Worm (Caenorhabditis elegans) whole organism, L3 larva: ENCODE results near the gene srp-8.

Source experiments
- ZK546.5 ChIP-seq: sonication (generic microtip); optimal IDR thresholded peaks from 2 replicates; lab custom pipeline; 2017; ENCODE audit warnings: missing biosample characterization, missing genetic modification characterization
- aly-2 ChIP-seq: fragments of 150-350 bp; optimal IDR thresholded peaks from 2 replicates; lab custom pipeline; 2014; ENCODE audit warnings: missing biosample characterization, missing genetic modification characterization
- ama-1 ChIP-seq: fragments of 150-350 bp; optimal IDR thresholded peaks from 2 replicates; lab custom pipeline; 2018
- ceh-16 ChIP-seq: sonication (generic microtip); optimal IDR thresholded peaks from 2 replicates; lab custom pipeline; 2017; ENCODE audit warnings: missing biosample characterization, missing genetic modification characterization
- ceh-28 ChIP-seq: fragments of 150-350 bp; optimal IDR thresholded peaks from 2 replicates; lab custom pipeline; 2014; ENCODE audit warnings: missing biosample characterization, missing genetic modification reagents, missing genetic modification characterization
- ceh-82 ChIP-seq: fragments of 150-350 bp; optimal IDR thresholded peaks from 2 replicates; lab custom pipeline; 2014; ENCODE audit warnings: missing biosample characterization, missing genetic modification characterization
- daf-12 ChIP-seq: fragments of 150-350 bp; optimal IDR thresholded peaks from 2 replicates; lab custom pipeline; 2014; ENCODE audit warnings: missing biosample characterization, missing genetic modification reagents, missing genetic modification characterization
- egl-27 ChIP-seq: sonication (generic microtip); optimal IDR thresholded peaks from 4 replicates; lab custom pipeline; 2017; ENCODE audit warnings: missing biosample characterization, missing genetic modification reagents, missing genetic modification characterization
- egl-5 ChIP-seq: fragments of 150-350 bp; optimal IDR thresholded peaks from 2 replicates; lab custom pipeline; 2017; ENCODE audit warnings: missing biosample characterization, missing genetic modification reagents, missing genetic modification characterization, inconsistent platforms
- elt-1 ChIP-seq: fragments of 150-350 bp; optimal IDR thresholded peaks from 2 replicates; lab custom pipeline; 2014; ENCODE audit warnings: missing biosample characterization, missing genetic modification characterization
- elt-2 ChIP-seq: sonication (generic microtip); optimal IDR thresholded peaks from 2 replicates; lab custom pipeline; 2016; ENCODE audit warnings: missing genetic modification reagents, mild to moderate bottlenecking, missing genetic modification characterization, missing compliant biosample characterization
- elt-3 ChIP-seq, 3 experiments: fragments of 150-350 bp in 1 of 3; sonication (generic microtip) in 2 of 3; optimal IDR thresholded peaks; 2 replicates in 2 of 3; 4 replicates in 1 of 3; lab custom pipeline; 2014 to 2017; ENCODE audit warnings: missing biosample characterization in 3 of 3, missing genetic modification characterization in 3 of 3
- eor-1 ChIP-seq, 2 experiments: fragments of 150-350 bp; optimal IDR thresholded peaks; 2 replicates each; lab custom pipeline; 2014 to 2018; ENCODE audit warnings: missing biosample characterization in 2 of 2, missing genetic modification characterization in 2 of 2
- fkh-10 ChIP-seq: sonication (generic microtip); optimal IDR thresholded peaks from 2 replicates; lab custom pipeline; 2017; ENCODE audit warnings: missing biosample characterization, missing genetic modification reagents, missing genetic modification characterization
- fkh-2 ChIP-seq: fragments of 150-350 bp; optimal IDR thresholded peaks from 2 replicates; lab custom pipeline; 2014; ENCODE audit warnings: missing biosample characterization, missing genetic modification reagents, missing genetic modification characterization
- fos-1 ChIP-seq: fragments of 150-350 bp; optimal IDR thresholded peaks from 2 replicates; lab custom pipeline; 2014; ENCODE audit warnings: missing biosample characterization, missing genetic modification characterization
- hmg-11 ChIP-seq: sonication (generic microtip); optimal IDR thresholded peaks from 2 replicates; lab custom pipeline; 2016; ENCODE audit warnings: missing genetic modification characterization, missing compliant biosample characterization
- jun-1 ChIP-seq: fragments of 150-350 bp; optimal IDR thresholded peaks from 2 replicates; lab custom pipeline; 2014; ENCODE audit warnings: missing biosample characterization, missing genetic modification reagents, missing genetic modification characterization
- lin-15B ChIP-seq: fragments of 150-350 bp; optimal IDR thresholded peaks from 2 replicates; lab custom pipeline; 2014; ENCODE audit warnings: missing biosample characterization, missing genetic modification characterization
- lin-39 ChIP-seq: fragments of 150-350 bp; optimal IDR thresholded peaks from 2 replicates; lab custom pipeline; 2018; ENCODE audit warnings: missing biosample characterization, missing genetic modification reagents, missing genetic modification characterization
- lsy-12 ChIP-seq: sonication (generic microtip); optimal IDR thresholded peaks from 2 replicates; lab custom pipeline; 2016; ENCODE audit warnings: mild to moderate bottlenecking, missing genetic modification characterization, missing compliant biosample characterization
- mml-1 ChIP-seq: fragments of 150-350 bp; sonication (generic microtip); optimal IDR thresholded peaks from 3 replicates; lab custom pipeline; 2014; ENCODE audit warnings: missing biosample characterization, missing genetic modification characterization
- nhr-11 ChIP-seq: fragments of 150-350 bp; optimal IDR thresholded peaks from 2 replicates; lab custom pipeline; 2014; ENCODE audit warnings: missing biosample characterization, missing genetic modification characterization
- nhr-23 ChIP-seq: fragments of 150-350 bp; optimal IDR thresholded peaks from 2 replicates; lab custom pipeline; 2014; ENCODE audit warnings: missing biosample characterization, missing genetic modification reagents, missing genetic modification characterization
- nhr-237 ChIP-seq: fragments of 150-350 bp; optimal IDR thresholded peaks from 2 replicates; lab custom pipeline; 2014; ENCODE audit warnings: missing biosample characterization, missing genetic modification characterization
- nhr-25 ChIP-seq: sonication (generic microtip); optimal IDR thresholded peaks from 2 replicates; lab custom pipeline; 2017; ENCODE audit warnings: missing biosample characterization, missing genetic modification characterization
- nhr-28 ChIP-seq: fragments of 150-350 bp; optimal IDR thresholded peaks from 2 replicates; lab custom pipeline; 2014; ENCODE audit warnings: missing biosample characterization, missing genetic modification characterization
- nhr-43 ChIP-seq: sonication (generic microtip); optimal IDR thresholded peaks from 2 replicates; lab custom pipeline; 2016; ENCODE audit warnings: mild to moderate bottlenecking, missing genetic modification characterization, missing compliant biosample characterization; ENCODE audit not compliant: poor library complexity, severe bottlenecking
- nhr-67 ChIP-seq: fragments of 150-350 bp; optimal IDR thresholded peaks from 2 replicates; lab custom pipeline; 2014; ENCODE audit warnings: missing biosample characterization, missing genetic modification characterization
- nhr-76 ChIP-seq: fragments of 150-350 bp; sonication (generic microtip); optimal IDR thresholded peaks from 5 replicates; lab custom pipeline; 2014; ENCODE audit warnings: missing biosample characterization, missing genetic modification characterization
- pha-4 ChIP-seq: fragments of 150-350 bp; optimal IDR thresholded peaks from 2 replicates; lab custom pipeline; 2014; ENCODE audit warnings: missing biosample characterization, missing genetic modification reagents, missing genetic modification characterization
- sea-2 ChIP-seq: fragments of 150-350 bp; sonication (generic microtip); optimal IDR thresholded peaks from 4 replicates; lab custom pipeline; 2014; ENCODE audit warnings: missing biosample characterization, missing genetic modification reagents, missing genetic modification characterization
- skn-1 ChIP-seq: fragments of 150-350 bp; optimal IDR thresholded peaks from 2 replicates; lab custom pipeline; 2014; ENCODE audit warnings: missing biosample characterization, missing genetic modification characterization
- snpc-4 ChIP-seq: fragments of 150-350 bp; optimal IDR thresholded peaks from 2 replicates; lab custom pipeline; 2014; ENCODE audit warnings: missing biosample characterization, missing genetic modification characterization
- unc-39 ChIP-seq: sonication (generic microtip); optimal IDR thresholded peaks from 4 replicates; lab custom pipeline; 2017; ENCODE audit warnings: missing biosample characterization, missing genetic modification characterization
- unc-62 ChIP-seq: fragments of 150-350 bp; sonication (generic microtip); optimal IDR thresholded peaks from 4 replicates; lab custom pipeline; 2014; ENCODE audit warnings: missing biosample characterization, missing genetic modification reagents, missing genetic modification characterization
- zag-1 ChIP-seq: fragments of 150-350 bp; optimal IDR thresholded peaks from 2 replicates; lab custom pipeline; 2014; ENCODE audit warnings: missing biosample characterization, missing genetic modification characterization
- ztf-11 ChIP-seq: fragments of 150-350 bp; optimal IDR thresholded peaks from 2 replicates; lab custom pipeline; 2014; ENCODE audit warnings: missing biosample characterization, missing genetic modification characterization
- ztf-4 ChIP-seq: fragments of 150-350 bp; optimal IDR thresholded peaks from 2 replicates; lab custom pipeline; 2014; ENCODE audit warnings: missing biosample characterization, missing genetic modification characterization

Gene srp-8

ce11 chrV:8183384-8183783, at the start of gene srp-8:
Gene srp-8, plus strand, starts transcription at chrV:8183684.
- TF ChIP-seq nhr-25 (tag; lab: Kevin White, UChicago) = no peak

DNA sequence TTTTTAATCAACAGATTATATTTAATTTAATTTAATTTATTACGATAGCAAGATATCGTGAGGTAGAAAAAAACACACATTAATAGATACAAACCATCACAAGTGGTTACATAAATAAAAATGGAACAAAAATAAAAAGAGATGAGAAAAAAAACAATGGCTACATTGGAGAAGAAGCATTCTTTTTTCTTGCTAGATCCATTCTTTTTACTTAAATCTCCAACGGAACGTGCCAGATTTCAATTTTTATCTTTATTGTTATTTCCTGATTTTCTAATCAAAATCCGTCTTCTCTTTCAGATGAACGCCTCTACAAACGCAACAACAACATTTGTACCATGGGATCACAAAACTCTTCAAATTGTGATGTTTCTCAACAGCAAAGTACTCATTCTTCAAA, 39.9 kb upstream of the srp-8 start, which contains the start of gene D1014.2:
D1014.2 (plus strand) TSS at position 301 of the 400 bp plus-strand sequence.
- TF ChIP-seq pha-4 (tag; lab: Kevin White, UChicago) = no peak
- no peak for TF ChIP-seq aly-2
- TF ChIP-seq ztf-4 = no peak
- no peak for TF ChIP-seq elt-1 (tag; lab: Kevin White, UChicago)
- no peak for TF ChIP-seq eor-1 (tag; optimal IDR thresholded peaks at IDR 0.05; lab: Kevin White, UChicago)
- no peak for TF ChIP-seq nhr-76 (tag; lab: Kevin White, UChicago)
- TF ChIP-seq ceh-28 (tag; lab: Kevin White, UChicago) = no peak
- TF ChIP-seq unc-62 (GFP tag; lab: Kevin White, UChicago) = no peak
- no peak for TF ChIP-seq skn-1 (tag; lab: Kevin White, UChicago)
- no peak for TF ChIP-seq fkh-2 (tag; lab: Kevin White, UChicago)
- no peak for TF ChIP-seq nhr-11 (tag; lab: Kevin White, UChicago)
- TF ChIP-seq jun-1 (tag; lab: Kevin White, UChicago) = no peak
- TF ChIP-seq hmg-11 (tag; lab: Kevin White, UChicago) = no peak

DNA sequence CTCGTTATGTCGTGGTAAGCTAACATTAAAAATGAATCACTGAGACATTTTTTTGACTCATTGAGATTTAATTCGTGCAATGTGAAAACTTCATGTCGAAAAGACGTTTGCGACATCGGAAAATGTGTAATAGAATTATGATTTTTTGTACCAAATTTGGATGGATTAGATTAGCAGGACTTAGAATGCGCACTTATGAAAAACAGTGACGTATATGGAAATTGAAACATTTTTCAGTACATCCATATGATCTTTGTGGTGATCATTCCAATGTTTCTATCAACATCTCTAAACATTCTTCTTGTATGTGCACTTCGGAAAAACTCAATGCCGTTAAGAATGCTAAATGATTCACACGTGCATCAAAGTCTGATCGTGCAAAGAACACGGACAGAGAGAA, 39.0 kb upstream of the srp-8 start:
- TF ChIP-seq sea-2 (GFP tag; lab: Kevin White, UChicago) (no peak), ztf-11 (tag; lab: Kevin White, UChicago) (no peak), unc-62 (GFP tag; lab: Kevin White, UChicago) (no peak), ztf-4 (no peak)

DNA sequence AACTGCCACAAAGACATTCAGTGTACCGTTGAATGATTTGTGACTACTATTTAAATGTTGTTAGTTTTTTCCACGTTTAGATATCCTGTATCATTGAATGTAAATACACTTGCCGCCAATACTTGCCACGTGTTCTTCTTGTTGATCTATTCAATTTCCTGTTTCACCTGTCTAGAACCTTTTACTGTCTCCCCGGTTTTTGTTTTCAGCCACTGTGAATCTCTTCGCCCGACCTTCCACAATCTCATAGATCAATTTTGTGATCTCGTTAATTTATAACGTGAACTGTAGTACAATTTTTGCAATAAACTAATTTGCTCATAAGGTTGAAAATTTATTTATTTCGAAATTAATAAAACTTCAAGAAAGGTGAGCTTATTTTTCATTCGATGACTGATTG, 38.2 kb upstream of the srp-8 start, which contains the start of gene D1014.13:
D1014.13 (plus strand) TSS at position 301 of the 400 bp plus-strand sequence.
- no peak for TF ChIP-seq zag-1
- no peak for TF ChIP-seq snpc-4 (tag; lab: Kevin White, UChicago)
- no peak for TF ChIP-seq nhr-11 (tag; lab: Kevin White, UChicago)
- no peak for TF ChIP-seq elt-2 (tag; lab: Kevin White, UChicago)
- TF ChIP-seq nhr-67 = no peak
- no peak for TF ChIP-seq lin-15B (tag; lab: Kevin White, UChicago)
- TF ChIP-seq fos-1 (tag; lab: Kevin White, UChicago) = no peak
- TF ChIP-seq ceh-28 (tag; lab: Kevin White, UChicago) = no peak
- TF ChIP-seq ztf-11 (tag; lab: Kevin White, UChicago) = no peak
- TF ChIP-seq ZK546.5 (tag; lab: Kevin White, UChicago) = no peak
- TF ChIP-seq unc-62 (GFP tag; lab: Kevin White, UChicago) = no peak

- TF ChIP-seq nhr-28 (no peak), elt-2 (tag; lab: Kevin White, UChicago) (no peak), lin-15B (tag; lab: Kevin White, UChicago) (no peak), nhr-11 (tag; lab: Kevin White, UChicago) (no peak), ztf-4 (no peak), snpc-4 (tag; lab: Kevin White, UChicago) (no peak), ama-1 (lab: Kevin White, UChicago) (no peak), ceh-28 (tag; lab: Kevin White, UChicago) (no peak), ceh-16 (tag; lab: Kevin White, UChicago) (no peak), lin-39 (tag; lab: Kevin White, UChicago) (no peak), nhr-25 (tag; lab: Kevin White, UChicago) (no peak), ZK546.5 (tag; lab: Kevin White, UChicago) (no peak), egl-27 (tag; lab: Kevin White, UChicago) (no peak), nhr-23 (tag; lab: Kevin White, UChicago) (no peak), zag-1 (no peak), hmg-11 (tag; lab: Kevin White, UChicago) (no peak), elt-1 (tag; lab: Kevin White, UChicago) (no peak), elt-3 (tag; optimal IDR thresholded peaks at IDR 0.05; lab: Kevin White, UChicago) (no peak)
These were observed 27.7 kb upstream of the srp-8 start for ce11 chrV:8155743-8156142.

DNA sequence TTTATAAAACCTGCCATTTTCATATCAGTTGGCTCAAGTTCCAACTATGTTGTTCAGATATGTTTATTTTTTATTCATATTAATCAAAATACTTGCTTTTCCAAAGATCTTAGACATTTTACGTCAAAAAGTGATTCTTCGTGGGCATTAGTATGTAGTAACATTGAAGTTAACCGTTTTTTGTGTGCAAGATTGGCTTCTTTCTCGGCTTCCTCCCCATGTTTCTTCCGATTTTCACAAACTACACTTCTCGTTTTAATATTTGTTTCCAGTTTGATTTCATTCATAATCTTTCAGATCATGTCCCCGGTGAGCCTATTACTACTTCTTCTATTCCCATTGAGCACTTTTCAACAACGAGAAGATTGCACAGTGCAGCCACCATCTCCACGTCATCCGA, 26.0 kb upstream of the srp-8 start, which contains the start of gene sul-2:
sul-2 (plus strand) TSS at position 301 of the 400 bp plus-strand sequence.
- no peak for TF ChIP-seq ztf-11 (tag; lab: Kevin White, UChicago)
- TF ChIP-seq elt-2 (tag; lab: Kevin White, UChicago) = no peak
- no peak for TF ChIP-seq jun-1 (tag; lab: Kevin White, UChicago)
- TF ChIP-seq ZK546.5 (tag; lab: Kevin White, UChicago) = no peak
- no peak for TF ChIP-seq daf-12 (tag; lab: Kevin White, UChicago)
- no peak for TF ChIP-seq egl-27 (tag; lab: Kevin White, UChicago)
- no peak for TF ChIP-seq aly-2
- TF ChIP-seq egl-5 = no peak
- TF ChIP-seq ceh-16 (tag; lab: Kevin White, UChicago) = no peak
- TF ChIP-seq ceh-82 (tag; lab: Kevin White, UChicago) = no peak
- no peak for TF ChIP-seq lsy-12
- no peak for TF ChIP-seq nhr-43 (tag; lab: Kevin White, UChicago)
- no peak for TF ChIP-seq unc-39 (tag; lab: Kevin White, UChicago)
- TF ChIP-seq snpc-4 (tag; lab: Kevin White, UChicago) = no peak
- no peak for TF ChIP-seq fkh-10 (GFP tag; lab: Kevin White, UChicago)
- no peak for TF ChIP-seq mml-1 (tag; lab: Kevin White, UChicago)
- no peak for TF ChIP-seq hmg-11 (tag; lab: Kevin White, UChicago)
- no peak for TF ChIP-seq nhr-237 (tag; lab: Kevin White, UChicago)
